Fruit fly (Drosophila melanogaster): Measurements from ENCODE around the gene isoQC.

DNA sequence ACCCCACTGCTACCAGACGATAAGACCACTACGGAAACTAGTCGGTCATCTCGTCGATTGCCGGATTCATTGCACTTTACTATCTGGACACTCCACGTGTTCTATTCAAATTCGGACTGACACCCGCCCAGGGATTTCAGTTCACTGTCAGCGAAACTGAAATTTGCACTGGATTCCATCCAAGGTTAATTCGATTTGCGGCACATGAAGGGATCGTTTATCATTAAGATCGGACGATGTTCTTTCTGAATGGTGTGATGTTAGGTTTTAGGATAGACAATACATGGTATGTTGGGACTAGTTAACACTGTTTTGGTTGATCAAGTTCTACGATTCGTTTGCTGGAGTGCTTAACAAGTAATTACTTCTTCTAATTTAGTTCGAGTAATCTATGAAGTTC lies 8.3 kb upstream of the isoQC start, which contains the start of gene CG42764:
- TF ChIP-seq psq (optimal IDR thresholded peaks at IDR 0.05) (no peak), Sin3A (optimal IDR thresholded peaks at IDR 0.05) (no peak), Myc (optimal IDR thresholded peaks at IDR 0.05) (no peak), ttk (optimal IDR thresholded peaks at IDR 0.05) (no peak), h (optimal IDR thresholded peaks at IDR 0.05) (no peak), insv (optimal IDR thresholded peaks at IDR 0.05) (no peak)
